Fruit fly (Drosophila melanogaster) whole organism, prepupa: Measurements from ENCODE around the gene Npc2g.

ENCODE experiments used
- CG10631 ChIP-seq: fragments of 200-800 bp; sonication (Bioruptor generic); optimal IDR thresholded peaks from 2 replicates; lab custom pipeline; 2016; ENCODE audit warnings: missing biosample characterization, missing genetic modification characterization
- CG10669 ChIP-seq: fragments of 200-800 bp; sonication (Bioruptor generic); optimal IDR thresholded peaks from 3 replicates; lab custom pipeline; 2018; ENCODE audit warnings: missing biosample characterization, mild to moderate bottlenecking, missing genetic modification characterization, moderate library complexity
- CG11902 ChIP-seq: fragments of 200-800 bp; sonication (Bioruptor generic); optimal IDR thresholded peaks from 3 replicates; lab custom pipeline; 2016; ENCODE audit warnings: missing biosample characterization, missing genetic modification characterization
- CG1621 ChIP-seq: fragments of 200-800 bp; sonication (Bioruptor generic); optimal IDR thresholded peaks from 3 replicates; lab custom pipeline; 2018; ENCODE audit warnings: missing biosample characterization, mild to moderate bottlenecking, missing genetic modification characterization
- CG3032 ChIP-seq: fragments of 200-800 bp; optimal IDR thresholded peaks from 2 replicates; lab custom pipeline; 2019; ENCODE audit warnings: missing biosample characterization, mild to moderate bottlenecking, missing genetic modification characterization, moderate library complexity
- CG32006 ChIP-seq: fragments of 200-800 bp; sonication (Bioruptor generic); optimal IDR thresholded peaks from 3 replicates; lab custom pipeline; 2017; ENCODE audit warnings: missing biosample characterization, mild to moderate bottlenecking, missing genetic modification characterization
- CG3919 ChIP-seq: fragments of 200-800 bp; sonication (Bioruptor generic); optimal IDR thresholded peaks from 3 replicates; lab custom pipeline; 2016; ENCODE audit warnings: missing biosample characterization, missing genetic modification characterization
- CG6163 ChIP-seq: fragments of 200-800 bp; sonication (Bioruptor generic); IDR thresholded peaks from 3 replicates; pipeline ENCODE4 v1.3.6; 2022; ENCODE audit warnings: missing biosample characterization, missing genetic modification characterization
- CG6792 ChIP-seq: fragments of 200-800 bp; sonication (Bioruptor generic); optimal IDR thresholded peaks from 3 replicates; lab custom pipeline; 2016; ENCODE audit warnings: missing biosample characterization, missing genetic modification characterization
- CG6808 ChIP-seq: fragments of 200-800 bp; sonication (Bioruptor generic); optimal IDR thresholded peaks from 3 replicates; lab custom pipeline; 2017; ENCODE audit warnings: missing biosample characterization, missing genetic modification characterization, mild to moderate bottlenecking, moderate library complexity, missing genetic modification reagents
- CG8319 ChIP-seq: fragments of 200-800 bp; sonication (Bioruptor generic); optimal IDR thresholded peaks from 3 replicates; lab custom pipeline; 2016; ENCODE audit warnings: missing biosample characterization, missing genetic modification characterization
- CG9139 ChIP-seq: fragments of 200-800 bp; sonication (Bioruptor generic); optimal IDR thresholded peaks from 3 replicates; lab custom pipeline; 2017; ENCODE audit warnings: missing biosample characterization, mild to moderate bottlenecking, missing genetic modification characterization
- Eip75B ChIP-seq: fragments of 200-800 bp; sonication (Bioruptor generic); optimal IDR thresholded peaks from 3 replicates; lab custom pipeline; 2016; ENCODE audit warnings: missing biosample characterization, missing genetic modification characterization
- Eip78C ChIP-seq: fragments of 200-800 bp; sonication (Bioruptor generic); peaks from one replicate; lab custom pipeline; 2016; ENCODE audit warnings: missing biosample characterization, missing genetic modification characterization
- Eip93F ChIP-seq: fragments of 200-800 bp; sonication (Bioruptor generic); optimal IDR thresholded peaks from 2 replicates; lab custom pipeline; 2016; ENCODE audit warnings: missing biosample characterization, mild to moderate bottlenecking, missing genetic modification characterization
- Ets21C ChIP-seq: fragments of 200-800 bp; sonication (Bioruptor generic); optimal IDR thresholded peaks from 3 replicates; lab custom pipeline; 2016; ENCODE audit warnings: missing biosample characterization, missing genetic modification characterization
- Ets96B ChIP-seq: fragments of 200-800 bp; optimal IDR thresholded peaks from 2 replicates; lab custom pipeline; 2019; ENCODE audit warnings: missing biosample characterization, mild to moderate bottlenecking, missing genetic modification characterization, moderate library complexity
- Gug ChIP-seq: fragments of 200-800 bp; sonication (Bioruptor generic); IDR thresholded peaks from 2 replicates; pipeline ENCODE4 v1.3.6; 2022; ENCODE audit warnings: missing biosample characterization, missing genetic modification characterization
- Hr38 ChIP-seq: sonication (Bioruptor generic); optimal IDR thresholded peaks from 2 replicates; lab custom pipeline; 2016; ENCODE audit warnings: missing biosample characterization, missing genetic modification characterization
- Hr39 ChIP-seq: fragments of 200-800 bp; sonication (Bioruptor generic); optimal IDR thresholded peaks from 2 replicates; lab custom pipeline; 2016; ENCODE audit warnings: missing biosample characterization, missing genetic modification characterization
- Hr4 ChIP-seq: fragments of 200-800 bp; sonication (Bioruptor generic); optimal IDR thresholded peaks from 3 replicates; lab custom pipeline; 2016; ENCODE audit warnings: missing biosample characterization, missing genetic modification characterization
- Lpt ChIP-seq: fragments of 200-800 bp; sonication (Bioruptor generic); optimal IDR thresholded peaks from 3 replicates; lab custom pipeline; 2016; ENCODE audit warnings: missing biosample characterization, missing genetic modification characterization
- Smox ChIP-seq: fragments of 200-800 bp; sonication (Bioruptor generic); optimal IDR thresholded peaks from 3 replicates; lab custom pipeline; 2016; ENCODE audit warnings: missing biosample characterization, missing genetic modification characterization
- acj6 ChIP-seq: fragments of 200-800 bp; sonication (Bioruptor generic); optimal IDR thresholded peaks from 3 replicates; lab custom pipeline; 2016; ENCODE audit warnings: missing biosample characterization, missing genetic modification characterization
- cyc ChIP-seq: fragments of 200-800 bp; sonication (Bioruptor generic); optimal IDR thresholded peaks from 3 replicates; lab custom pipeline; 2016; ENCODE audit warnings: missing biosample characterization, missing genetic modification characterization
- dac ChIP-seq: fragments of 200-800 bp; sonication (Bioruptor generic); optimal IDR thresholded peaks from 2 replicates; lab custom pipeline; 2017; ENCODE audit warnings: missing biosample characterization, mild to moderate bottlenecking, missing genetic modification characterization
- dsx ChIP-seq: fragments of 200-800 bp; optimal IDR thresholded peaks from 3 replicates; lab custom pipeline; 2019; ENCODE audit warnings: missing biosample characterization, mild to moderate bottlenecking, missing genetic modification characterization, moderate library complexity; ENCODE audit not compliant: poor library complexity, severe bottlenecking
- eg ChIP-seq: fragments of 200-800 bp; sonication (Bioruptor generic); IDR thresholded peaks from 3 replicates; pipeline ENCODE4 v1.3.6; 2022; ENCODE audit warnings: missing biosample characterization, missing genetic modification characterization
- esn ChIP-seq: fragments of 200-800 bp; sonication (Bioruptor generic); optimal IDR thresholded peaks from 2 replicates; lab custom pipeline; 2016; ENCODE audit warnings: missing biosample characterization, mild to moderate bottlenecking, missing genetic modification characterization, moderate library complexity
- net ChIP-seq: fragments of 200-800 bp; sonication (Bioruptor generic); optimal IDR thresholded peaks from 3 replicates; lab custom pipeline; 2016; ENCODE audit warnings: missing biosample characterization, missing genetic modification characterization
- salr ChIP-seq, 2 experiments: fragments of 200-800 bp; sonication (Bioruptor generic); optimal IDR thresholded peaks; 3 replicates each; lab custom pipeline; 2016 to 2018; ENCODE audit warnings: missing biosample characterization in 2 of 2, missing genetic modification characterization in 2 of 2, mild to moderate bottlenecking in 1 of 2
- spab ChIP-seq: fragments of 200-800 bp; sonication (Bioruptor generic); optimal IDR thresholded peaks from 2 replicates; lab custom pipeline; 2017; ENCODE audit warnings: missing biosample characterization, mild to moderate bottlenecking, missing genetic modification characterization, missing genetic modification reagents
- ss ChIP-seq, 2 experiments: fragments of 200-800 bp; sonication (Bioruptor generic); optimal IDR thresholded peaks; 2 replicates in 1 of 2; 3 replicates in 1 of 2; lab custom pipeline; 2017 to 2018; ENCODE audit warnings: mild to moderate bottlenecking in 2 of 2, missing biosample characterization in 2 of 2, missing genetic modification characterization in 2 of 2, moderate library complexity in 1 of 2
- svp ChIP-seq: fragments of 200-800 bp; sonication (Bioruptor generic); peaks from one replicate; lab custom pipeline; 2016; ENCODE audit warnings: missing biosample characterization, missing genetic modification characterization

Gene Npc2g

DNA sequence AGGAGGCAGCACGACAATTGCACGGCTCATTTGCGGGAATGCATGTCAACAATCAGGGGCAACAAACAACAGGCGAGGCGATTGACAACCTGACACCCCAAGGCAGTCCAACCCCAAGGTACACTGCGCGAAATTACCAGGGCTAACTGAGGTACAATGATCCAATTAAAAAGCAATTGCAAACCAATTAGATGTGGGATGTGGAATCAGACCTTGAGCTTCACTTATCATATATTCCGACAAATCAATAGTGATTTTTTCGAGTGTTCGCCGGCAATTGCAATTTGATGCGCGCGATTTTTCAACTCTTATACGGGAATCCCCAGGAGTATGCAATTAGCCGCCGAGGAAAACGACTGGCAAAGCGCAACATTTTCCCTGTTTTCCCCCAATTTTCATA, 2.0 kb upstream of the Npc2g start (continued):
- TF ChIP-seq Smox (GFP tag; lab: Kevin White, UChicago), result no peak
- TF ChIP-seq CG10669 (GFP tag; lab: Kevin White, UChicago), result no peak
- TF ChIP-seq Ets96B, result no peak
- TF ChIP-seq Gug (GFP tag; lab: Robert Waterston, UW), result no peak
- peak; percentile 22 for TF ChIP-seq esn (GFP tag; lab: Kevin White, UChicago)
- TF ChIP-seq CG6792 (GFP tag; lab: Kevin White, UChicago), result no peak
- TF ChIP-seq CG1621 (tag; lab: Kevin White, UChicago), result no peak
- TF ChIP-seq Eip93F (GFP tag; lab: Kevin White, UChicago), result no peak
- no peak for TF ChIP-seq Ets21C (GFP tag; lab: Kevin White, UChicago)
- peak; percentile 63 for TF ChIP-seq svp (GFP tag; lab: Kevin White, UChicago)
- peak; percentile 11 for TF ChIP-seq acj6
- TF ChIP-seq dac (GFP tag; lab: Kevin White, UChicago), result no peak
- TF ChIP-seq CG9139 (GFP tag; lab: Kevin White, UChicago), result no peak
- no peak for TF ChIP-seq Hr38 (GFP tag; lab: Kevin White, UChicago)
- TF ChIP-seq CG10631 (GFP tag; lab: Kevin White, UChicago), result no peak
- no peak for TF ChIP-seq CG3919 (GFP tag; lab: Kevin White, UChicago)
- TF ChIP-seq CG6163 (GFP tag; lab: Robert Waterston, UW), result peak; percentile 56
- TF ChIP-seq net, result no peak
- TF ChIP-seq ss (GFP tag; optimal IDR thresholded peaks at IDR 0.05; lab: Kevin White, UChicago), result no peak
- TF ChIP-seq CG11902, result no peak
- TF ChIP-seq Lpt (GFP tag; lab: Kevin White, UChicago), result no peak
- no peak for TF ChIP-seq CG8319 (GFP tag; lab: Kevin White, UChicago)

DNA sequence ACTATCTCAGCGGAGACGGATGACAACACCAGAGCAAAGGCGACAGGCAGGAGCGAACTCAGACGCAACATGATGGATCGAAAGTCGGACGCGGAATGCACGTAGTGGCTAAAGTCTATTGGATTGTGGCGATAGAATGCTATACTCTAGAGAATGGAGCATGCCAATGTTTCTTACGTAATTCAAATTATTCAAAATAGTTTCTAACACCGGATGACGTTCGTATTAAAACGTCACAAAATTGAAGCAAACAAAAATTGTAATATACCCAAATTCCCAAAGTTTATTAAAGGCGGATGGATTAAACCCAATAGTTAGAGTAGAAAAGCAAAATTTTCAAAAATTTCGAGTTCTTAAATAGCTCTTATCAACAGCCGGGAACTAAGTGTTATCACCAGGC, 1.1 kb upstream of the Npc2g start, which contains the start of gene Npc2h:
TSS of gene Npc2h (minus strand) at position 101 of the 400 bp plus-strand sequence.
- TF ChIP-seq spab (GFP tag; lab: Kevin White, UChicago), result no peak
- TF ChIP-seq Hr39 (GFP tag; lab: Kevin White, UChicago), result no peak
- TF ChIP-seq Eip75B (GFP tag; lab: Kevin White, UChicago), result no peak
- TF ChIP-seq CG8319 (GFP tag; lab: Kevin White, UChicago), result no peak
- TF ChIP-seq CG32006 (GFP tag; lab: Kevin White, UChicago), result peak; percentile 43
- TF ChIP-seq Eip78C (GFP tag; lab: Kevin White, UChicago), result peak; percentile 18
- TF ChIP-seq esn (GFP tag; lab: Kevin White, UChicago), result no peak
- TF ChIP-seq Hr4 (GFP tag; lab: Kevin White, UChicago), result no peak
- TF ChIP-seq CG6792 (GFP tag; lab: Kevin White, UChicago), result no peak
- TF ChIP-seq CG6808 (GFP tag; lab: Kevin White, UChicago), result no peak

DNA sequence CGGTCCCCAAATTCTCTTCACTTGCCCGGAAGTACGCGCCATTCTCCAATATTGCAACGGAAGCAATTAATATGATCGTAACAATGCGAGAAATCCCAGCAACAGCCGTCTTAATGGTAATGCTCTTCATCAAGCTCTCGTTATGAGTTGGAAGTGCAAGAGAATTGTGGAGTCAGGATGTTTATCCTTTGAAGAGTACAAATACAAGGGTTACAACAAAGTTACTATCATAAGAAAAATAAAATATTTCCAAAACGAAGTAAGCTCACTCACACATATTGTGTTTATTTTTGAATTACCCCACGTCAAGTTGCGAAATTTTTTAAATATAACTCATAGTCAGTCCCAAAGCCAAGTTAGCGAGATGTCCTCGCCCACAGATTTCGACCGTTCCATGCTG, 2.5 kb downstream of the Npc2g start, which contains the start of gene CG15543:
TSS of gene CG15543 (plus strand) at position 301 of the 400 bp plus-strand sequence.
- TF ChIP-seq svp (GFP tag; lab: Kevin White, UChicago) (peak; percentile 8), CG11902 (no peak), ss (GFP tag; optimal IDR thresholded peaks at IDR 0.05; lab: Kevin White, UChicago) (no peak), dac (GFP tag; lab: Kevin White, UChicago) (no peak), net (no peak), salr (GFP tag; optimal IDR thresholded peaks at IDR 0.05; lab: Kevin White, UChicago) (no peak), Hr38 (GFP tag; lab: Kevin White, UChicago) (no peak), CG3032 (tag; lab: Kevin White, UChicago) (no peak)

DNA sequence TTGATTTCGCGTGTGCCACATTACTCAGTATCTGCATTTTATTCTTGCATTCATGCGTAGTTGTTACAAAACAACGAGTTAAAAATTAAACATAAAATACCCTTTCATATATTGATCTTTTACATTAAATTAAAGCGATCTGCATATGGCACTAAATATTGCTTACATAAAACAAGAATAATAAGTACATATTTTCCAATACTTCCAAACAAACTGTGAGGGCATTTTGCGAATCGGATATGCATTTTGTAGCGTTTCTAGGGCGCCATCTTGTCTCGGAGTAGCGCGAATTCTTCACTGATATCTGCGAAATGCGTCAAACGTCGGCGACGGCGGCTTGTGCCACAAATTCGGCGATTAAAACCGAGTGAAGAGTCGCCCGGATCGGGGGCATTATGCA, 3.7 kb downstream of the Npc2g start:
- TF ChIP-seq Eip78C (GFP tag; lab: Kevin White, UChicago) (peak; percentile 52), CG10631 (GFP tag; lab: Kevin White, UChicago) (no peak), Hr4 (GFP tag; lab: Kevin White, UChicago) (no peak), svp (GFP tag; lab: Kevin White, UChicago) (peak; percentile 83), Hr39 (GFP tag; lab: Kevin White, UChicago) (peak; percentile 17), cyc (GFP tag; lab: Kevin White, UChicago) (no peak), dsx (GFP tag; lab: Kevin White, UChicago) (no peak), eg (peak; percentile 26; the same call in 1 of the 3 replicates)
